Fruit fly (Drosophila melanogaster): Measurements from ENCODE around the gene Lk6.
A peak's percentile ranks its signal among the peaks of the same experiment; 100 is the strongest.

Lk6 gene

DNA sequence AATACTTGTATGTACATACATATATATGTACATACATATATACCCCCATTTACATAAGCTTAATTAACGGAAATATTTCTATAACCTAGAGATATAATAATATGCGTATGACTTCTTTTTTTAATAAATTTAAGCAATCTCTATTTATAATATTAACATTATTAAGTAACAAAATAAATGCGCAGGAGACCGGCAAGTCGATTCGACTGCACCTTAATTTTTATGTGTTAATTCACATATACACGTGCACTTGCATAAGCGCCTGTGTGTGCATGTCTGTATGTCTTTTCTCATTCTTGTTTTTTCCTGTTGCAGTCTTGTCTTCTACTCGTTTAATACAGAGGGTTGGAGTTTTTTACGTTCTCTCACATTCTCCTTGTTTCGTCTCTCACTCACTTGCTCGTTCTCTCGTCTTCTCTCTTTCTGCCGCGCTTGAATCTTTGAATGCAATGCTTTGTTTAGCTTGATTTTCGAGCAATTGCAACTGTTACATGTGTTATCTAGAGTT lies 16.0 kb upstream of the Lk6 start (continued):
- TF ChIP-seq CG42726 (GFP tag; IDR thresholded peaks at IDR 0.05; ENCODE audit: partially characterized antibody) = no peak
- no peak for TF ChIP-seq crc (GFP tag; optimal IDR thresholded peaks at IDR 0.05)
- peak; percentile 82 for TF ChIP-seq Max (GFP tag; optimal IDR thresholded peaks at IDR 0.05)
- no peak for TF ChIP-seq HmgD (GFP tag; optimal IDR thresholded peaks at IDR 0.05)
- TF ChIP-seq D19B (GFP tag; optimal IDR thresholded peaks at IDR 0.05) = peak; percentile 50
- TF ChIP-seq Myb (GFP tag; optimal IDR thresholded peaks at IDR 0.05) = no peak
- peak; percentile 98 for TF ChIP-seq CG8924 (tag; optimal IDR thresholded peaks at IDR 0.05)
- TF ChIP-seq CG13123 (GFP tag; optimal IDR thresholded peaks at IDR 0.05) = peak; percentile 78
- TF ChIP-seq Ptx1 (GFP tag; IDR thresholded peaks at IDR 0.05) = peak; percentile 85
- TF ChIP-seq unpg (GFP tag; optimal IDR thresholded peaks at IDR 0.05) = peak; percentile 95
- peak; percentile 94 for TF ChIP-seq dmrt99B (tag; optimal IDR thresholded peaks at IDR 0.05)
- TF ChIP-seq Lpt (GFP tag; optimal IDR thresholded peaks at IDR 0.05) = no peak
- TF ChIP-seq eve (GFP tag; optimal IDR thresholded peaks at IDR 0.05) = peak in 1 of 2 experiments; percentile 91
- peak; percentile 74 for TF ChIP-seq CG8281 (tag; optimal IDR thresholded peaks at IDR 0.05)
- peak; percentile 94 for TF ChIP-seq sqz (GFP tag; optimal IDR thresholded peaks at IDR 0.05)
- peak; percentile 81 for TF ChIP-seq CG12219 (GFP tag; optimal IDR thresholded peaks at IDR 0.05)
- TF ChIP-seq Fer3 (tag; optimal IDR thresholded peaks at IDR 0.05) = peak; percentile 70
- peak; percentile 43 for TF ChIP-seq Atf3 (GFP tag; optimal IDR thresholded peaks at IDR 0.05)
- peak; percentile 92 for TF ChIP-seq CG10654 (GFP tag; optimal IDR thresholded peaks at IDR 0.05)
- TF ChIP-seq odd (GFP tag; optimal IDR thresholded peaks at IDR 0.05) = peak; percentile 81
- no peak for TF ChIP-seq ash1 (GFP tag; optimal IDR thresholded peaks at IDR 0.05)
- TF ChIP-seq CG16813 (GFP tag; IDR thresholded peaks at IDR 0.05; ENCODE audit: partially characterized antibody) = no peak
- TF ChIP-seq Tbp (GFP tag; optimal IDR thresholded peaks at IDR 0.05) = no peak
- peak; percentile 93 for TF ChIP-seq CG4404 (GFP tag; IDR thresholded peaks at IDR 0.05)
- peak; percentile 38 for TF ChIP-seq CG3281 (GFP tag; optimal IDR thresholded peaks at IDR 0.05)
- TF ChIP-seq CG12942 (GFP tag; optimal IDR thresholded peaks at IDR 0.05) = peak; percentile 87
- TF ChIP-seq Atf6 (GFP tag; IDR thresholded peaks at IDR 0.05) = peak; percentile 57; the same call in 1 of the 2 replicates
- peak; percentile 86 for TF ChIP-seq H15 (GFP tag; IDR thresholded peaks at IDR 0.05)
- TF ChIP-seq CG2129 (GFP tag; IDR thresholded peaks at IDR 0.05; ENCODE audit: partially characterized antibody) = no peak
- TF ChIP-seq CG7963 (GFP tag; IDR thresholded peaks at IDR 0.05; ENCODE audit: partially characterized antibody) = no peak
- peak; percentile 83 for TF ChIP-seq ranshi (GFP tag; IDR thresholded peaks at IDR 0.05)
- TF ChIP-seq ab (GFP tag; optimal IDR thresholded peaks at IDR 0.05) = peak; percentile 31
- TF ChIP-seq CG10543 (GFP tag; optimal IDR thresholded peaks at IDR 0.05) = no peak
- TF ChIP-seq CG3163 (GFP tag; optimal IDR thresholded peaks at IDR 0.05) = no peak
- peak; percentile 97 for TF ChIP-seq CG15601 (tag; optimal IDR thresholded peaks at IDR 0.05)
- no peak for TF ChIP-seq vnd (GFP tag; IDR thresholded peaks at IDR 0.05; ENCODE audit: partially characterized antibody)
- peak in 1 of 2 experiments; percentile 60 for TF ChIP-seq crp (GFP tag; optimal IDR thresholded peaks at IDR 0.05)
- TF ChIP-seq lmd (GFP tag; IDR thresholded peaks at IDR 0.05) = peak; percentile 86
- TF ChIP-seq Oaz (GFP tag; IDR thresholded peaks at IDR 0.05) = peak; percentile 50
- TF ChIP-seq CG9876 (GFP tag; optimal IDR thresholded peaks at IDR 0.05) = no peak
- no peak for TF ChIP-seq zfh2 (GFP tag; optimal IDR thresholded peaks at IDR 0.05)
- peak in 1 of 2 experiments; percentile 11 for TF ChIP-seq insv (GFP tag; optimal IDR thresholded peaks at IDR 0.05)
- peak; percentile 80 for TF ChIP-seq nau (GFP tag; optimal IDR thresholded peaks at IDR 0.05)
- TF ChIP-seq kni (GFP tag; optimal IDR thresholded peaks at IDR 0.05) = no peak
- no peak for TF ChIP-seq vfl (GFP tag; optimal IDR thresholded peaks at IDR 0.05)
- peak; percentile 95 for TF ChIP-seq croc (GFP tag; conservative IDR thresholded peaks at IDR 0.05)
- peak; percentile 80 for TF ChIP-seq Nf-YB (GFP tag; optimal IDR thresholded peaks at IDR 0.05)
- TF ChIP-seq crol (GFP tag; IDR thresholded peaks at IDR 0.05) = no peak
- peak; percentile 82 for TF ChIP-seq CG30020 (tag; optimal IDR thresholded peaks at IDR 0.05)
- peak; percentile 15 for TF ChIP-seq HmgZ (tag; optimal IDR thresholded peaks at IDR 0.05)
